Fruit fly (Drosophila melanogaster): ENCODE results near the gene CG34428.
A peak's percentile ranks its signal among the peaks of the same experiment; 100 is the strongest.

Gene CG34428

dm6 chr3L:13068293-13068692, 6.7 kb downstream of the CG34428 start (continued):
- TF ChIP-seq CG13123 (GFP tag; optimal IDR thresholded peaks at IDR 0.05) = no peak
- peak; percentile 72 for TF ChIP-seq zf30C (GFP tag; optimal IDR thresholded peaks at IDR 0.05)
- TF ChIP-seq ERR (GFP tag; optimal IDR thresholded peaks at IDR 0.05) = no peak
- TF ChIP-seq CG32767 (GFP tag; IDR thresholded peaks at IDR 0.05) = no peak
- TF ChIP-seq Hey (tag; optimal IDR thresholded peaks at IDR 0.05) = no peak
- peak; percentile 46 for TF ChIP-seq CG33557 (GFP tag; optimal IDR thresholded peaks at IDR 0.05)
- TF ChIP-seq maf-S (GFP tag; optimal IDR thresholded peaks at IDR 0.05) = no peak
- no peak for TF ChIP-seq pan (optimal IDR thresholded peaks at IDR 0.05)
- TF ChIP-seq pan (GFP tag; optimal IDR thresholded peaks at IDR 0.05 in 1 of 2, IDR thresholded peaks at IDR 0.05 in 1 of 2) = no peak
- TF ChIP-seq dysf (GFP tag; IDR thresholded peaks at IDR 0.05) = no peak
- no peak for TF ChIP-seq CG34376 (GFP tag; optimal IDR thresholded peaks at IDR 0.05)
- peak; percentile 1 for TF ChIP-seq Hsf (GFP tag; optimal IDR thresholded peaks at IDR 0.05)
- TF ChIP-seq tup (GFP tag; optimal IDR thresholded peaks at IDR 0.05) = no peak
- no peak for TF ChIP-seq sr (GFP tag; IDR thresholded peaks at IDR 0.05)
- no peak for TF ChIP-seq Fer1 (GFP tag; optimal IDR thresholded peaks at IDR 0.05)
- TF ChIP-seq Hr3 (GFP tag; optimal IDR thresholded peaks at IDR 0.05) = peak; percentile 14
- peak; percentile 36 for TF ChIP-seq D19A (tag; optimal IDR thresholded peaks at IDR 0.05)
- TF ChIP-seq wek (GFP tag; optimal IDR thresholded peaks at IDR 0.05) = no peak
- no peak for TF ChIP-seq br (optimal IDR thresholded peaks at IDR 0.05)
- peak; percentile 45 for TF ChIP-seq Med (GFP tag)
- no peak for TF ChIP-seq her (GFP tag; optimal IDR thresholded peaks at IDR 0.05)
- no peak for TF ChIP-seq CG9797 (GFP tag; optimal IDR thresholded peaks at IDR 0.05)
- no peak for TF ChIP-seq CG34422 (GFP tag; IDR thresholded peaks at IDR 0.05)
- no peak for TF ChIP-seq CG2116 (GFP tag; optimal IDR thresholded peaks at IDR 0.05)
- TF ChIP-seq gem (tag; optimal IDR thresholded peaks at IDR 0.05) = peak; percentile 72
- TF ChIP-seq fd96Cb (tag; optimal IDR thresholded peaks at IDR 0.05) = no peak
- no peak for TF ChIP-seq dan (GFP tag; IDR thresholded peaks at IDR 0.05)
- peak; percentile 50 for TF ChIP-seq CG4404 (GFP tag; IDR thresholded peaks at IDR 0.05)
- TF ChIP-seq CG8290 (GFP tag; optimal IDR thresholded peaks at IDR 0.05) = peak; percentile 24
- no peak for TF ChIP-seq CG8290 (tag; optimal IDR thresholded peaks at IDR 0.05)
- no peak for TF ChIP-seq gfzf (GFP tag; optimal IDR thresholded peaks at IDR 0.05)
- no peak for TF ChIP-seq ranshi (GFP tag; IDR thresholded peaks at IDR 0.05)
- TF ChIP-seq Dip3 (GFP tag; optimal IDR thresholded peaks at IDR 0.05) = no peak
- no peak for TF ChIP-seq Gug (GFP tag; IDR thresholded peaks at IDR 0.05)
- peak; percentile 3 for TF ChIP-seq tin (GFP tag; optimal IDR thresholded peaks at IDR 0.05)
- no peak for TF ChIP-seq Dek (tag; optimal IDR thresholded peaks at IDR 0.05)
- TF ChIP-seq HLH54F (GFP tag; optimal IDR thresholded peaks at IDR 0.05) = no peak
- TF ChIP-seq CG17186 (GFP tag; optimal IDR thresholded peaks at IDR 0.05) = no peak
- TF ChIP-seq row (GFP tag; IDR thresholded peaks at IDR 0.05) = no peak
- TF ChIP-seq chif (GFP tag; optimal IDR thresholded peaks at IDR 0.05) = peak in 1 of 2 experiments; percentile 50
- TF ChIP-seq unpg (GFP tag; optimal IDR thresholded peaks at IDR 0.05) = peak; percentile 31
- peak; percentile 72 for TF ChIP-seq CG18262 (tag; optimal IDR thresholded peaks at IDR 0.05)
- TF ChIP-seq esg (GFP tag; conservative IDR thresholded peaks at IDR 0.05) = no peak
- TF ChIP-seq usp (GFP tag; optimal IDR thresholded peaks at IDR 0.05) = no peak
- TF ChIP-seq CG6254 (GFP tag; optimal IDR thresholded peaks at IDR 0.05) = no peak
- TF ChIP-seq Gsc (GFP tag; IDR thresholded peaks at IDR 0.05) = no peak
- no peak for TF ChIP-seq Elba2 (GFP tag; optimal IDR thresholded peaks at IDR 0.05)
- peak; percentile 10 for TF ChIP-seq CG11504 (tag; optimal IDR thresholded peaks at IDR 0.05)
- TF ChIP-seq ro (GFP tag; IDR thresholded peaks at IDR 0.05) = no peak
- no peak for TF ChIP-seq CG18599 (GFP tag; optimal IDR thresholded peaks at IDR 0.05)
- no peak for TF ChIP-seq caup (GFP tag; optimal IDR thresholded peaks at IDR 0.05; ENCODE audit: severe bottlenecking)
- no peak for TF ChIP-seq CG12769 (tag; optimal IDR thresholded peaks at IDR 0.05)
- TF ChIP-seq Dip2 (GFP tag; IDR thresholded peaks at IDR 0.05) = no peak

Measured in whole organism, embryonic.